Worm (Caenorhabditis elegans): ENCODE data around the gene F16B4.7.

DNA sequence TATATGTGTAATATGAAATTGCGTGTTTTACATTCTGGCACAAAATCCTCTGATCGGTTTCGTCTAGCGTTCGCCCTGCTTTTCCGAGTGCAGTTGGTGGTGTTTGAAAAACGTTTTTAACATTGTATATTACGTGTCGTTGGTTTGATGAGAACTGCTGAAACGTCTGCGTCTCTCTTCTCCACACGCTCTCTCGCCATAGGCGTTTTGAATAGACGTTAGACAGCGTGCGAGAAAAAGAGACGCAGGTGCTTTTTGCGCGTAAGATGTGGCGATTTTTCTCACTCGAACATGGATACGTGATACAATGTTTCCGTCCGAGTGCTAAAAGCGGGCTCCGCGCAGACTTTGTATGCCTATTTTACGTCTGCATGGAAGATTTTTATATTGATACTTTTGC, 35.0 kb downstream of the F16B4.7 start:
- TF ChIP-seq F16B12.6 (tag; optimal IDR thresholded peaks at IDR 0.05) (no peak), zag-1 (tag; optimal IDR thresholded peaks at IDR 0.05) (no peak), mdl-1 (tag; optimal IDR thresholded peaks at IDR 0.05) (no peak), lin-39 (tag; optimal IDR thresholded peaks at IDR 0.05) (no peak), xbp-1 (tag; optimal IDR thresholded peaks at IDR 0.05) (no peak), fos-1 (tag; optimal IDR thresholded peaks at IDR 0.05) (no peak)

Data from whole organism, L1 larva.